Worm (Caenorhabditis elegans): Measurements from ENCODE around the gene scl-14.
A peak's percentile ranks its signal among the peaks of the same experiment; 100 is the strongest.

scl-14 gene

DNA sequence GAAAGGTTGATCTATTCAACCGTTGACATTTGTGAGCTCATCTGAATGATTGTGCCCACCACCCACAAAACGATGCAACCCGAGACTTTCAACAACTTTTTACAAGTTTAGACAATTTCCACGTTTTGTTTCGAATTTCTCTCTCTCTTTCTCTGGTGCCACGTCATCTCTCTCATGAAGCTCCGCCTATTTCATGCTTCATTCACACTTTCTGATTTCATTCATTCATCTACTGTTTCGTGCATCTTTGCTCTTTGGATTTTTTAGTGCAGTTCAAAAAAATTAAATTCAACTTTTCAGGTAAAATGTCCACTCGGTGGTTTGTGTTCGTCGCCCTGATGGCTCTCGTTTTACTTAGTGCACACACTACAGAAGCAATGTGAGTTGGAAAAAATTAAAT lies 16.0 kb upstream of the scl-14 start, which contains the start of gene nlp-79:
nlp-79 (plus strand) TSS at position 301 of the 400 bp plus-strand sequence.
- TF ChIP-seq dmd-4 (tag; optimal IDR thresholded peaks at IDR 0.05), result no peak
- no peak for TF ChIP-seq C34F6.9 (tag; optimal IDR thresholded peaks at IDR 0.05)
- no peak for TF ChIP-seq sma-3 (GFP tag; optimal IDR thresholded peaks at IDR 0.05)
- no peak for TF ChIP-seq nhr-25 (tag; optimal IDR thresholded peaks at IDR 0.05)
- no peak for TF ChIP-seq zag-1 (tag; optimal IDR thresholded peaks at IDR 0.05)
- TF ChIP-seq lin-39 (tag; optimal IDR thresholded peaks at IDR 0.05), result no peak
- no peak for TF ChIP-seq egl-27 (tag; optimal IDR thresholded peaks at IDR 0.05)

DNA sequence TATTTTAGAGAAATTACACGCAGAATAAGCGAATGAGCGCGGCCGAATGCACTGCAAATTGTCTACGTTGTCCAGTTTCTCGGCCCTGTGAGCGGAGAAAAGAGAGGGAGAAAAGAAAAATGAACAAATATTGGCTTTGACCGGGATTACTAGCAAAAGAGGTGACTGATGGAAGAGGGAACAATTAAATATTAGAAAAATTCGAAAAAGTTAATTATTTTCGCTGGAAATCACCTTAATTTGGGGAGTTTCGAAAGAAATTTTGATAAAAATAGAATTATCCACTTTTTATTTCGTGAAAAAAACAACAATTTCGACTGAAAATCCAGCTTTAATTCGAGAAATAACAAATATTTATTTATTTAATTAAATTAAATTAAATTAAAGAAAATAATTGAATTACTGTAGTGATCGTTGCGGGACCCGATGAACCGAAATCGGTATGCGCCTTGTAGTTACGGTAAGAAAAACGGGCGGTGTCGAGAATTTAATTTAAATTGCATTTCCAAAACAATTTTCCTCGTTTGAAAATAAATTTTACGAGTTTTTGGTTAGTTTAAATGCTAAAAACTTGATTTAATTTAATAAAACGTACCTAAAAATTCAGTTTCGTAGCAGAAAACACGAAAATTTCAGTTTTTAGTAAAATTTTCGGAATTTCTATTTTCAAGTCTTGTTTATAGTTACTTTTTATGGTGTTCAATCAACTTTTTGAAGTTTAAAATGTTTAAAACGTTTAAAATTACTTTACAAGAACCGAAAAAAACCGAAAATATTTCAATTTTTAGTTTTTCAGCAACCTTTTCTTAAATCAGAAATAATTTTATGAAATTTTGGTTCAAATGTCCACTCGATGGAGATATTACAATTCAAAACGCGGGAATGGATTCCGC lies 10.6 kb upstream of the scl-14 start, which contains the start of the genes crld-1 and msh-5:
crld-1 (minus strand) TSS at position 51 of the 893 bp plus-strand sequence.
msh-5 (plus strand) TSS at position 843 of the 893 bp plus-strand sequence.
- TF ChIP-seq snpc-4 (tag; optimal IDR thresholded peaks at IDR 0.05), result no peak
- no peak for TF ChIP-seq ztf-4 (tag; optimal IDR thresholded peaks at IDR 0.05)
- no peak for TF ChIP-seq ZK546.5 (tag; optimal IDR thresholded peaks at IDR 0.05)
- TF ChIP-seq nhr-12 (tag; optimal IDR thresholded peaks at IDR 0.05), result no peak
- no peak for TF ChIP-seq lsy-2 (tag; optimal IDR thresholded peaks at IDR 0.05)
- no peak for TF ChIP-seq ama-1 (optimal IDR thresholded peaks at IDR 0.05)
- TF ChIP-seq dmd-4 (tag; optimal IDR thresholded peaks at IDR 0.05), result no peak
- TF ChIP-seq lin-11 (tag; optimal IDR thresholded peaks at IDR 0.05), result no peak
- no peak for TF ChIP-seq Y55F3AM.14 (GFP tag; optimal IDR thresholded peaks at IDR 0.05)
- TF ChIP-seq F13H6.1 (tag; optimal IDR thresholded peaks at IDR 0.05), result no peak
- no peak for TF ChIP-seq nhr-6 (tag; optimal IDR thresholded peaks at IDR 0.05)
- TF ChIP-seq nhr-129 (tag; optimal IDR thresholded peaks at IDR 0.05), result peak; percentile 44
- TF ChIP-seq crh-2 (tag; optimal IDR thresholded peaks at IDR 0.05), result no peak
- no peak for TF ChIP-seq ceh-82 (tag; optimal IDR thresholded peaks at IDR 0.05)
- peak; percentile 2 for TF ChIP-seq unc-55 (GFP tag; optimal IDR thresholded peaks at IDR 0.05)
- TF ChIP-seq nhr-77 (tag; optimal IDR thresholded peaks at IDR 0.05), result no peak
- no peak for TF ChIP-seq nhr-25 (tag; optimal IDR thresholded peaks at IDR 0.05)

DNA sequence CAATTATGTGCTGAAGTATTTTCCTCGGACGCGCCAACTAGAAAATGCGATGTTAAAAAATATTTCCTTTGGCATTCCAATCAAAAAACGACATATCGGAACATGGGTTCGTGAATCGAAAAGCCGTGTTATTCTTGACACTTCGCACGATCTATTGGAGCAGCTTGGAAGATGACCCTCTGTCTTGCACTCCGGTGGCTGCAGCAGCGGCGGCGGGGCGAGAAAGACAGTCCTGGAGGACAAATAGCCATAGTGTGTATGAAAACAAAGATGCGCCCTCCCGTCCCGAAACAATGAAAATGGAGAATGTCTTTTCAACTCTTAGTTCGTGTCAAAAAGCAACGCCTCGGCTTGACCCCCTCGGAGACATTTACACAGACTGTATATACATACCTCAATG lies 2.3 kb downstream of the scl-14 start:
- TF ChIP-seq elt-1 (tag; optimal IDR thresholded peaks at IDR 0.05), result no peak
- TF ChIP-seq Y55F3AM.14 (GFP tag; optimal IDR thresholded peaks at IDR 0.05), result no peak
- TF ChIP-seq fos-1 (tag; optimal IDR thresholded peaks at IDR 0.05), result no peak
- TF ChIP-seq gmeb-1 (tag; optimal IDR thresholded peaks at IDR 0.05), result no peak
- no peak for TF ChIP-seq nhr-237 (tag; optimal IDR thresholded peaks at IDR 0.05)
- TF ChIP-seq ztf-11 (tag; optimal IDR thresholded peaks at IDR 0.05), result no peak
- no peak for TF ChIP-seq nhr-77 (tag; optimal IDR thresholded peaks at IDR 0.05)
- no peak for TF ChIP-seq sma-3 (GFP tag; optimal IDR thresholded peaks at IDR 0.05)
- no peak for TF ChIP-seq mdl-1 (tag; optimal IDR thresholded peaks at IDR 0.05)
- no peak for TF ChIP-seq ceh-16 (tag; optimal IDR thresholded peaks at IDR 0.05)
- TF ChIP-seq lin-13 (GFP tag; optimal IDR thresholded peaks at IDR 0.05), result no peak
- TF ChIP-seq ama-1 (optimal IDR thresholded peaks at IDR 0.05), result no peak
- TF ChIP-seq blmp-1 (tag; optimal IDR thresholded peaks at IDR 0.05; ENCODE audit: insufficient read depth), result no peak
- no peak for TF ChIP-seq nhr-129 (tag; optimal IDR thresholded peaks at IDR 0.05)
- TF ChIP-seq lin-39 (tag; optimal IDR thresholded peaks at IDR 0.05), result no peak
- TF ChIP-seq unc-62 (GFP tag; optimal IDR thresholded peaks at IDR 0.05), result no peak
- no peak for TF ChIP-seq nhr-12 (tag; optimal IDR thresholded peaks at IDR 0.05)
- TF ChIP-seq lsy-2 (tag; optimal IDR thresholded peaks at IDR 0.05), result no peak

DNA sequence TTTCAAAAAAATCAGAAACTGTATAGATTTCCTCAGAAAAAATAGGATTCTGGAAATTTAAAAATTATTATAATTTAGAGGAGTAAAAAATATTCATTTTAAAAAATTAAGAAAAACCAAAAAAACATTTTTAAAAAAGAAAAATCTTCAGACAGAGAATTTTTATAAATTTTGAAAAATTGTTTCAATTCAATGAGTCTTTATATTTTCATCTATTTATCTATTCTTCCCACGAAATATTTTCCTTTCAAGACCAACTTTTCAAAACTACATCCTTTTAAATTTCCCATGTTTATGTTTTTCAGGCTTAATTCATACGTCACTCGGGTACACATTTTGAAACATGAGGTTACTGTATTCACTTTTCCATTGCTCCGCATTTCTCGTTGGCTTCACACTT lies 5.0 kb downstream of the scl-14 start, which contains the start of gene nas-14:
nas-14 (plus strand) TSS at position 301 of the 400 bp plus-strand sequence.
- no peak for TF ChIP-seq nhr-10 (tag; optimal IDR thresholded peaks at IDR 0.05)
- TF ChIP-seq mab-5 (tag; optimal IDR thresholded peaks at IDR 0.05), result no peak
- no peak for TF ChIP-seq mdl-1 (tag; optimal IDR thresholded peaks at IDR 0.05)
- no peak for TF ChIP-seq C34F6.9 (tag; optimal IDR thresholded peaks at IDR 0.05)
- no peak for TF ChIP-seq lsy-2 (tag; optimal IDR thresholded peaks at IDR 0.05)
- no peak for TF ChIP-seq F13H6.1 (tag; optimal IDR thresholded peaks at IDR 0.05)
- no peak for TF ChIP-seq nhr-129 (tag; optimal IDR thresholded peaks at IDR 0.05)
- no peak for TF ChIP-seq crh-2 (tag; optimal IDR thresholded peaks at IDR 0.05)
- no peak for TF ChIP-seq elt-1 (tag; optimal IDR thresholded peaks at IDR 0.05)
- no peak for TF ChIP-seq ceh-16 (tag; optimal IDR thresholded peaks at IDR 0.05)

Measured in whole organism, L2 larva.